Fruit fly (Drosophila melanogaster) whole organism, prepupa: ENCODE results near the gene CG12065.

Source experiments
- Blimp-1 ChIP-seq: fragments of 200-800 bp; sonication (Bioruptor generic); optimal IDR thresholded peaks from 3 replicates; lab custom pipeline; 2017; ENCODE audit warnings: missing biosample characterization, missing genetic modification characterization, mild to moderate bottlenecking, moderate library complexity, missing genetic modification reagents
- CG16779 ChIP-seq: fragments of 200-800 bp; sonication (Bioruptor generic); optimal IDR thresholded peaks from 3 replicates; lab custom pipeline; 2017; ENCODE audit warnings: missing biosample characterization, mild to moderate bottlenecking, missing genetic modification characterization
- CG31627 ChIP-seq: fragments of 200-800 bp; sonication (Bioruptor generic); optimal IDR thresholded peaks from 3 replicates; lab custom pipeline; 2016; ENCODE audit warnings: missing biosample characterization, missing genetic modification characterization
- CG6163 ChIP-seq: fragments of 200-800 bp; sonication (Bioruptor generic); IDR thresholded peaks from 3 replicates; pipeline ENCODE4 v1.3.6; 2022; ENCODE audit warnings: missing biosample characterization, missing genetic modification characterization
- CG8119 ChIP-seq: fragments of 200-800 bp; sonication (Bioruptor generic); IDR thresholded peaks from 3 replicates; pipeline ENCODE4 v1.3.6; 2022; ENCODE audit warnings: missing biosample characterization, missing genetic modification characterization
- CG8319 ChIP-seq: fragments of 200-800 bp; sonication (Bioruptor generic); optimal IDR thresholded peaks from 3 replicates; lab custom pipeline; 2016; ENCODE audit warnings: missing biosample characterization, missing genetic modification characterization
- CG9139 ChIP-seq: fragments of 200-800 bp; sonication (Bioruptor generic); optimal IDR thresholded peaks from 3 replicates; lab custom pipeline; 2017; ENCODE audit warnings: missing biosample characterization, mild to moderate bottlenecking, missing genetic modification characterization
- Eip93F ChIP-seq: fragments of 200-800 bp; sonication (Bioruptor generic); optimal IDR thresholded peaks from 2 replicates; lab custom pipeline; 2016; ENCODE audit warnings: missing biosample characterization, mild to moderate bottlenecking, missing genetic modification characterization
- Gug ChIP-seq: fragments of 200-800 bp; sonication (Bioruptor generic); IDR thresholded peaks from 2 replicates; pipeline ENCODE4 v1.3.6; 2022; ENCODE audit warnings: missing biosample characterization, missing genetic modification characterization
- Hr38 ChIP-seq: sonication (Bioruptor generic); optimal IDR thresholded peaks from 2 replicates; lab custom pipeline; 2016; ENCODE audit warnings: missing biosample characterization, missing genetic modification characterization
- Lpt ChIP-seq: fragments of 200-800 bp; sonication (Bioruptor generic); optimal IDR thresholded peaks from 3 replicates; lab custom pipeline; 2016; ENCODE audit warnings: missing biosample characterization, missing genetic modification characterization
- Sox14 ChIP-seq: fragments of 200-800 bp; sonication (Bioruptor generic); optimal IDR thresholded peaks from 3 replicates; lab custom pipeline; 2016; ENCODE audit warnings: missing biosample characterization, missing genetic modification characterization
- dac ChIP-seq: fragments of 200-800 bp; sonication (Bioruptor generic); optimal IDR thresholded peaks from 2 replicates; lab custom pipeline; 2017; ENCODE audit warnings: missing biosample characterization, mild to moderate bottlenecking, missing genetic modification characterization
- fd59A ChIP-seq: fragments of 200-800 bp; sonication (Bioruptor generic); optimal IDR thresholded peaks from 2 replicates; lab custom pipeline; 2017; ENCODE audit warnings: missing biosample characterization, mild to moderate bottlenecking, missing genetic modification characterization, missing genetic modification reagents

DNA sequence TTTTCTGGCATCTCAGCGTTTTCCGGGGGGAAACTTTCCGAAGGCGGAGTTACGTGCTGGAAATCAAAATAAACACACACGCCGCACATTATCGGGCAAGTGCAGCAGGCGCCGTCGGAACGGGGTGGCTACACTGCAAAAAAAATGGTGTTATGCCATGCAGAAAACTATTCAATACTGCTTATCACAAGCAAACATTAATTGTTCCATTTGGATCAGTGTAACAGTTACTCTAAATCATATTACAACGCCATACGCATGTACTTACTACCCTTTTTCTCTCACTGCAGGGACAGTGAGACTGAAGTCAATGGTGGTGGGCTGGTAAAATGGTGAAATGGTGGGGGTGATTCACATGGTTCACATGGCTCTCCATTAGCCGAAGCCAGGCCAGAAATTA is 53.1 kb downstream of the CG12065 start:
- TF ChIP-seq Lpt (GFP tag; lab: Kevin White, UChicago) (no peak), fd59A (GFP tag; lab: Kevin White, UChicago) (no peak), Gug (GFP tag; lab: Robert Waterston, UW) (no peak), dac (GFP tag; lab: Kevin White, UChicago) (no peak), Eip93F (GFP tag; lab: Kevin White, UChicago) (no peak), Hr38 (no peak), Blimp-1 (GFP tag; lab: Kevin White, UChicago) (no peak), CG9139 (GFP tag; lab: Kevin White, UChicago) (no peak), CG16779 (no peak), CG31627 (GFP tag; lab: Kevin White, UChicago) (no peak), CG8319 (GFP tag; lab: Kevin White, UChicago) (no peak), CG8119 (GFP tag; lab: Robert Waterston, UW) (no peak), Sox14 (GFP tag; lab: Kevin White, UChicago) (no peak), CG6163 (GFP tag; lab: Robert Waterston, UW) (no peak; the same call in 2 of the 3 replicates)
